ENCODE assay signal across 6 worm cellular contexts in genomic region chrIII:11059775-11060174, ce11.
A peak's percentile ranks its signal among the peaks of the same experiment; 100 is the strongest.
TF ChIP-seq lines count a peak whose summit lies in the region.

No protein-coding gene starts in this region.

TF ChIP-seq in whole organism, L1 larva, 84 proteins besides CTCF, POLR2A, EP300 and RAD21:
- TF ChIP-seq lin-35 (GFP tag; optimal IDR thresholded peaks at IDR 0.05; lab: Kevin White, UChicago) (peak in 1 of 2 experiments; percentile 37), nhr-11 (tag; optimal IDR thresholded peaks at IDR 0.05; lab: Kevin White, UChicago) (no peak), elt-2 (tag; optimal IDR thresholded peaks at IDR 0.05; lab: Kevin White, UChicago) (peak; percentile 75), pqm-1 (tag; optimal IDR thresholded peaks at IDR 0.05; lab: Kevin White, UChicago) (peak; percentile 3), dpl-1 (GFP tag; optimal IDR thresholded peaks at IDR 0.05; lab: Kevin White, UChicago) (peak in 2 of 3 experiments; percentile 1 to 15), snu-23 (GFP tag; optimal IDR thresholded peaks at IDR 0.05; lab: Kevin White, UChicago) (peak; percentile 8), efl-1 (optimal IDR thresholded peaks at IDR 0.05; lab: Kevin White, UChicago) (no peak), efl-1 (GFP tag; optimal IDR thresholded peaks at IDR 0.05 in 1 of 2; lab: Kevin White, UChicago) (peak in 1 of 2 experiments; percentile 19), vab-15 (tag; optimal IDR thresholded peaks at IDR 0.05; lab: Kevin White, UChicago) (no peak), elt-3 (tag; optimal IDR thresholded peaks at IDR 0.05; lab: Kevin White, UChicago) (peak in 1 of 6 experiments; percentile 49), lin-14 (GFP tag; optimal IDR thresholded peaks at IDR 0.05; lab: Kevin White, UChicago) (peak; percentile 45), ztf-11 (tag; optimal IDR thresholded peaks at IDR 0.05; lab: Kevin White, UChicago) (no peak)
TF ChIP-seq in whole organism, L1 larva: peak in this region for 8.

TF ChIP-seq in whole organism, L2 larva, 48 proteins besides CTCF, POLR2A, EP300 and RAD21 (continues in another document):
- peak; percentile 10 for TF ChIP-seq blmp-1 (tag; optimal IDR thresholded peaks at IDR 0.05; lab: Kevin White, UChicago; ENCODE audit: insufficient read depth)
- TF ChIP-seq nhr-12 (tag; optimal IDR thresholded peaks at IDR 0.05; lab: Kevin White, UChicago): no peak
- TF ChIP-seq unc-39 (tag; optimal IDR thresholded peaks at IDR 0.05; lab: Kevin White, UChicago): no peak
- peak; percentile 3 for TF ChIP-seq nhr-25 (tag; optimal IDR thresholded peaks at IDR 0.05; lab: Kevin White, UChicago)
- no peak for TF ChIP-seq egl-27 (tag; optimal IDR thresholded peaks at IDR 0.05; lab: Kevin White, UChicago)
- no peak for TF ChIP-seq ztf-11 (tag; optimal IDR thresholded peaks at IDR 0.05; lab: Kevin White, UChicago)
- TF ChIP-seq nhr-11 (tag; optimal IDR thresholded peaks at IDR 0.05; lab: Kevin White, UChicago): no peak
- no peak for TF ChIP-seq sem-4 (tag; optimal IDR thresholded peaks at IDR 0.05; lab: Kevin White, UChicago)
- no peak for TF ChIP-seq nhr-77 (tag; optimal IDR thresholded peaks at IDR 0.05; lab: Kevin White, UChicago)
- TF ChIP-seq lin-13 (GFP tag; optimal IDR thresholded peaks at IDR 0.05; lab: Kevin White, UChicago): no peak
- no peak for TF ChIP-seq nhr-6 (tag; optimal IDR thresholded peaks at IDR 0.05; lab: Kevin White, UChicago)
- no peak for TF ChIP-seq unc-62 (GFP tag; optimal IDR thresholded peaks at IDR 0.05; lab: Kevin White, UChicago)
- TF ChIP-seq lin-11 (tag; optimal IDR thresholded peaks at IDR 0.05; lab: Kevin White, UChicago): no peak
- peak; percentile 46 for TF ChIP-seq sma-9 (GFP tag; optimal IDR thresholded peaks at IDR 0.05; lab: Kevin White, UChicago)
- TF ChIP-seq sma-9 (tag; optimal IDR thresholded peaks at IDR 0.05; lab: Kevin White, UChicago): no peak
- no peak for TF ChIP-seq lsy-2 (tag; optimal IDR thresholded peaks at IDR 0.05; lab: Kevin White, UChicago)
- no peak for TF ChIP-seq ceh-16 (tag; optimal IDR thresholded peaks at IDR 0.05; lab: Kevin White, UChicago)

TF ChIP-seq in whole organism, L3 larva, 47 proteins besides CTCF, POLR2A, EP300 and RAD21:
- TF ChIP-seq pqm-1 (tag; optimal IDR thresholded peaks at IDR 0.05; lab: Kevin White, UChicago): peak; percentile 66
- no peak for TF ChIP-seq unc-62 (GFP tag; optimal IDR thresholded peaks at IDR 0.05; lab: Kevin White, UChicago)
- TF ChIP-seq nhr-43 (tag; optimal IDR thresholded peaks at IDR 0.05; lab: Kevin White, UChicago; ENCODE audit: poor library complexity, severe bottlenecking): no peak
- TF ChIP-seq snpc-4 (tag; optimal IDR thresholded peaks at IDR 0.05; lab: Kevin White, UChicago): peak; percentile 5
- TF ChIP-seq ceh-28 (tag; optimal IDR thresholded peaks at IDR 0.05; lab: Kevin White, UChicago): peak; percentile 4
- TF ChIP-seq elt-2 (tag; optimal IDR thresholded peaks at IDR 0.05; lab: Kevin White, UChicago): peak; percentile 89
- TF ChIP-seq pha-4 (tag; optimal IDR thresholded peaks at IDR 0.05; lab: Kevin White, UChicago): peak; percentile 44

TF ChIP-seq in whole organism, L4 larva, 104 proteins besides CTCF, POLR2A, EP300 and RAD21 (continues in another document):
- TF ChIP-seq aha-1 (tag; lab: Kevin White, UChicago): peak; percentile 26
- TF ChIP-seq ztf-11 (tag; optimal IDR thresholded peaks at IDR 0.05; lab: Kevin White, UChicago): no peak
- peak in 1 of 2 experiments; percentile 33 for TF ChIP-seq lsy-2 (tag; optimal IDR thresholded peaks at IDR 0.05; lab: Kevin White, UChicago)
- TF ChIP-seq hlh-11 (tag; optimal IDR thresholded peaks at IDR 0.05; lab: Kevin White, UChicago): peak; percentile 61
- peak; percentile 76 for TF ChIP-seq nhr-28 (tag; optimal IDR thresholded peaks at IDR 0.05; lab: Kevin White, UChicago)
- peak; percentile 47 for TF ChIP-seq nhr-6 (tag; optimal IDR thresholded peaks at IDR 0.05; lab: Kevin White, UChicago)
- peak in 1 of 2 experiments; percentile 24 for TF ChIP-seq mdl-1 (tag; optimal IDR thresholded peaks at IDR 0.05; lab: Kevin White, UChicago)
- peak; percentile 94 for TF ChIP-seq pqm-1 (tag; optimal IDR thresholded peaks at IDR 0.05; lab: Kevin White, UChicago)
- peak; percentile 51 for TF ChIP-seq dmd-6 (GFP tag; IDR thresholded peaks at IDR 0.05; lab: Robert Waterston, UW)
- TF ChIP-seq nhr-10 (tag; optimal IDR thresholded peaks at IDR 0.05; lab: Kevin White, UChicago): no peak
- TF ChIP-seq tra-1 (GFP tag; IDR thresholded peaks at IDR 0.05; lab: Robert Waterston, UW): peak; percentile 50; the same call in 1 of the 2 replicates
- peak; percentile 49; the same call in 1 of the 2 replicates for TF ChIP-seq php-3 (GFP tag; IDR thresholded peaks at IDR 0.05; lab: Robert Waterston, UW)
- TF ChIP-seq dpl-1 (GFP tag; optimal IDR thresholded peaks at IDR 0.05; lab: Kevin White, UChicago): no peak
- peak; percentile 58 for TF ChIP-seq nhr-77 (tag; optimal IDR thresholded peaks at IDR 0.05; lab: Kevin White, UChicago)
- TF ChIP-seq nhr-237 (tag; optimal IDR thresholded peaks at IDR 0.05; lab: Kevin White, UChicago): no peak
- no peak for TF ChIP-seq unc-130 (GFP tag; optimal IDR thresholded peaks at IDR 0.05; lab: Kevin White, UChicago)
- TF ChIP-seq daf-16 (GFP tag; optimal IDR thresholded peaks at IDR 0.05; lab: Kevin White, UChicago): no peak
- peak; percentile 72 for TF ChIP-seq daf-16 (tag; optimal IDR thresholded peaks at IDR 0.05; lab: Kevin White, UChicago)
- TF ChIP-seq mxl-2 (GFP tag; conservative IDR thresholded peaks at IDR 0.05; lab: Robert Waterston, UW): no peak
- peak; percentile 82 for TF ChIP-seq dve-1 (tag; optimal IDR thresholded peaks at IDR 0.05; lab: Kevin White, UChicago; ENCODE audit: insufficient read depth)

TF ChIP-seq in whole organism, late embryonic, 69 proteins besides CTCF, POLR2A, EP300 and RAD21:
- TF ChIP-seq elt-4 (tag; optimal IDR thresholded peaks at IDR 0.05; lab: Kevin White, UChicago): no peak
- TF ChIP-seq elt-2 (tag; optimal IDR thresholded peaks at IDR 0.05; lab: Kevin White, UChicago): peak; percentile 71

TF ChIP-seq in whole organism, young adult, 124 proteins besides CTCF, POLR2A, EP300 and RAD21:
- no peak for TF ChIP-seq dox-1 (GFP tag; IDR thresholded peaks at IDR 0.05; lab: Robert Waterston, UW)
- TF ChIP-seq nhr-80 (tag; optimal IDR thresholded peaks at IDR 0.05; lab: Kevin White, UChicago): peak; percentile 59
- no peak for TF ChIP-seq lin-26 (GFP tag; IDR thresholded peaks at IDR 0.05; lab: Robert Waterston, UW)
- TF ChIP-seq B0035.1 (tag; optimal IDR thresholded peaks at IDR 0.05; lab: Kevin White, UChicago): no peak
- no peak for TF ChIP-seq nfyb-1 (GFP tag; IDR thresholded peaks at IDR 0.05; lab: Robert Waterston, UW)
- TF ChIP-seq lin-40 (tag; optimal IDR thresholded peaks at IDR 0.05; lab: Kevin White, UChicago): peak; percentile 3
- no peak for TF ChIP-seq egl-18 (GFP tag; IDR thresholded peaks at IDR 0.05; lab: Robert Waterston, UW)
- no peak for TF ChIP-seq lin-35 (GFP tag; optimal IDR thresholded peaks at IDR 0.05; lab: Kevin White, UChicago)
- no peak for TF ChIP-seq ztf-22 (GFP tag; optimal IDR thresholded peaks at IDR 0.05; lab: Kevin White, UChicago)
- no peak for TF ChIP-seq F52B5.7 (tag; optimal IDR thresholded peaks at IDR 0.05; lab: Kevin White, UChicago)
- no peak for TF ChIP-seq F22D6.2 (tag; optimal IDR thresholded peaks at IDR 0.05; lab: Kevin White, UChicago)
